Fruit fly (Drosophila melanogaster) whole organism, embryonic: Measurements from ENCODE around the gene CG33203.

Experiments used
- Aef1 ChIP-seq: fragments of 200-800 bp; sonication (Bioruptor generic); IDR thresholded peaks from 3 replicates; pipeline ENCODE4 v1.3.6; 2022; ENCODE audit warnings: missing biosample characterization, missing genetic modification characterization
- Antp ChIP-seq: fragments of 200-800 bp; sonication (Bioruptor generic); optimal IDR thresholded peaks from 3 replicates; lab custom pipeline; 2016; ENCODE audit warnings: missing biosample characterization, missing genetic modification characterization
- Bteb2 ChIP-seq: fragments of 200-800 bp; sonication (Bioruptor generic); optimal IDR thresholded peaks from 2 replicates; lab custom pipeline; 2016; ENCODE audit warnings: missing biosample characterization, missing genetic modification characterization
- CG10565 ChIP-seq: fragments of 200-800 bp; sonication (Bioruptor generic); optimal IDR thresholded peaks from 3 replicates; lab custom pipeline; 2016; ENCODE audit warnings: missing biosample characterization, mild to moderate bottlenecking, missing genetic modification characterization
- CG12071 ChIP-seq: fragments of 200-800 bp; sonication (Bioruptor generic); optimal IDR thresholded peaks from 3 replicates; lab custom pipeline; 2018; ENCODE audit warnings: missing biosample characterization, mild to moderate bottlenecking, missing genetic modification characterization
- CG12391 ChIP-seq: fragments of 200-800 bp; sonication (Bioruptor generic); optimal IDR thresholded peaks from 3 replicates; lab custom pipeline; 2018; ENCODE audit warnings: missing biosample characterization, mild to moderate bottlenecking, missing genetic modification characterization, moderate library complexity
- CG13624 ChIP-seq: fragments of 200-800 bp; sonication (Bioruptor generic); optimal IDR thresholded peaks from 2 replicates; lab custom pipeline; 2016; ENCODE audit warnings: missing biosample characterization, missing genetic modification characterization
- CG14050 ChIP-seq: fragments of 200-800 bp; sonication (Bioruptor generic); IDR thresholded peaks from 3 replicates; pipeline ENCODE4 v1.3.6; 2022; ENCODE audit warnings: missing biosample characterization, missing genetic modification characterization
- CG16779 ChIP-seq: fragments of 200-800 bp; sonication (Bioruptor generic); IDR thresholded peaks from 2 replicates; pipeline ENCODE4 v1.3.6; 2022; ENCODE audit warnings: missing biosample characterization, missing genetic modification characterization
- CG17802 ChIP-seq: fragments of 200-800 bp; sonication (Bioruptor generic); optimal IDR thresholded peaks from 2 replicates; lab custom pipeline; 2018; ENCODE audit warnings: missing biosample characterization, mild to moderate bottlenecking, missing genetic modification characterization, moderate library complexity
- CG17912 ChIP-seq: fragments of 200-800 bp; sonication (Bioruptor generic); optimal IDR thresholded peaks from 2 replicates; lab custom pipeline; 2018; ENCODE audit warnings: missing biosample characterization, mild to moderate bottlenecking, missing genetic modification characterization
- CG18599 ChIP-seq: fragments of 200-800 bp; sonication (Bioruptor generic); optimal IDR thresholded peaks from 3 replicates; lab custom pipeline; 2017; ENCODE audit warnings: missing biosample characterization, missing genetic modification characterization, mild to moderate bottlenecking, moderate library complexity, missing genetic modification reagents
- CG2120 ChIP-seq: fragments of 200-800 bp; sonication (Bioruptor generic); optimal IDR thresholded peaks from 3 replicates; lab custom pipeline; 2016; ENCODE audit warnings: missing biosample characterization, missing genetic modification characterization
- CG2129 ChIP-seq: fragments of 200-800 bp; sonication (Bioruptor generic); IDR thresholded peaks from 2 replicates; pipeline ENCODE4 v1.3.6; 2022; ENCODE audit warnings: missing biosample characterization, missing genetic modification characterization; ENCODE audit not compliant: partially characterized antibody
- CG2202 ChIP-seq: fragments of 200-800 bp; sonication (Bioruptor generic); optimal IDR thresholded peaks from 2 replicates; lab custom pipeline; 2018; ENCODE audit warnings: missing biosample characterization, mild to moderate bottlenecking, missing genetic modification characterization
- CG3726 ChIP-seq: fragments of 200-800 bp; sonication (Bioruptor generic); IDR thresholded peaks from 3 replicates; pipeline ENCODE4, ENCODE4 v1.3.6; 2022; ENCODE audit warnings: missing biosample characterization, missing genetic modification characterization
- CG4360 ChIP-seq: fragments of 200-800 bp; sonication (Bioruptor generic); IDR thresholded peaks from 2 replicates; pipeline ENCODE4 v1.3.6; 2022; ENCODE audit warnings: missing biosample characterization, missing genetic modification characterization
- CG43689 ChIP-seq: fragments of 200-800 bp; sonication (Bioruptor generic); IDR thresholded peaks from 2 replicates; pipeline ENCODE4 v1.3.6; 2022; ENCODE audit warnings: missing biosample characterization, missing genetic modification characterization
- CG4404 ChIP-seq: fragments of 200-800 bp; sonication (Bioruptor generic); IDR thresholded peaks from 2 replicates; pipeline ENCODE4 v1.3.6; 2022; ENCODE audit warnings: missing biosample characterization, missing genetic modification characterization
- CG7786 ChIP-seq: fragments of 200-800 bp; sonication (Bioruptor generic); optimal IDR thresholded peaks from 2 replicates; lab custom pipeline; 2016; ENCODE audit warnings: missing biosample characterization, missing genetic modification characterization
- CG9727 ChIP-seq: fragments of 200-800 bp; sonication (Bioruptor generic); optimal IDR thresholded peaks from 3 replicates; lab custom pipeline; 2017; ENCODE audit warnings: missing biosample characterization, mild to moderate bottlenecking, missing genetic modification characterization
- Dek ChIP-seq: fragments of 200-800 bp; sonication (Bioruptor generic); optimal IDR thresholded peaks from 3 replicates; lab custom pipeline; 2019; ENCODE audit warnings: missing biosample characterization, mild to moderate bottlenecking, missing genetic modification characterization, moderate library complexity
- Dip3 ChIP-seq: fragments of 200-800 bp; sonication (Bioruptor generic); optimal IDR thresholded peaks from 3 replicates; lab custom pipeline; 2016; ENCODE audit warnings: missing biosample characterization, missing genetic modification characterization
- E2f1 ChIP-seq: fragments of 200-800 bp; sonication (Bioruptor generic); IDR thresholded peaks from 2 replicates; pipeline ENCODE4 v1.3.6; 2022; ENCODE audit warnings: missing biosample characterization, missing genetic modification characterization
- E2f2 ChIP-seq: fragments of 200-800 bp; sonication (Bioruptor generic); IDR thresholded peaks from 2 replicates; pipeline ENCODE4 v1.3.6; 2022; ENCODE audit warnings: missing biosample characterization, missing genetic modification characterization
- Hr78 ChIP-seq, 2 experiments: fragments of 200-800 bp in 1 of 2; fragments of >200 bp in 1 of 2; sonication (Bioruptor generic) in 1 of 2; optimal IDR thresholded peaks; 2 replicates each; lab custom pipeline; 2017 to 2019; ENCODE audit warnings: missing biosample characterization in 2 of 2, missing genetic modification characterization in 2 of 2, mild to moderate bottlenecking in 1 of 2, moderate library complexity in 1 of 2
- Med ChIP-seq: fragments of 200-800 bp; sonication (Bioruptor generic); peaks from one replicate; lab custom pipeline; 2016; ENCODE audit warnings: missing biosample characterization, missing genetic modification characterization, mild to moderate bottlenecking, inconsistent platforms, moderate library complexity
- NK7.1 ChIP-seq: fragments of 200-800 bp; sonication (Bioruptor generic); optimal IDR thresholded peaks from 3 replicates; lab custom pipeline; 2016; ENCODE audit warnings: missing biosample characterization, missing genetic modification characterization
- Neu2 ChIP-seq: fragments of 200-800 bp; sonication (Bioruptor generic); optimal IDR thresholded peaks from 3 replicates; lab custom pipeline; 2016; ENCODE audit warnings: missing biosample characterization, missing genetic modification characterization, borderline replicate concordance
- Optix ChIP-seq: fragments of 200-800 bp; sonication (Bioruptor generic); IDR thresholded peaks from 3 replicates; pipeline ENCODE4 v1.3.6; 2022; ENCODE audit warnings: missing biosample characterization, missing genetic modification characterization
- Sin3A ChIP-seq: fragments of >200 bp; optimal IDR thresholded peaks from 2 replicates; lab custom pipeline; 2018
- Xbp1 ChIP-seq: fragments of 200-800 bp; sonication (Bioruptor generic); optimal IDR thresholded peaks from 3 replicates; lab custom pipeline; 2016; ENCODE audit warnings: missing biosample characterization, mild to moderate bottlenecking, missing genetic modification characterization
- Xrp1 ChIP-seq: fragments of 200-800 bp; sonication (Bioruptor generic); IDR thresholded peaks from 2 replicates; pipeline ENCODE4 v1.3.6; 2022; ENCODE audit warnings: missing biosample characterization, missing genetic modification characterization
- ase ChIP-seq: fragments of 200-800 bp; sonication (Bioruptor generic); IDR thresholded peaks from 3 replicates; pipeline ENCODE4 v1.3.6; 2022; ENCODE audit warnings: missing biosample characterization, missing genetic modification characterization
- chm ChIP-seq: fragments of 200-800 bp; sonication (Bioruptor generic); IDR thresholded peaks from 2 replicates; pipeline ENCODE4 v1.3.6; 2022; ENCODE audit warnings: missing biosample characterization, missing genetic modification characterization
- corto ChIP-seq: fragments of 200-800 bp; sonication (Bioruptor generic); optimal IDR thresholded peaks from 2 replicates; lab custom pipeline; 2016; ENCODE audit warnings: missing biosample characterization, mild to moderate bottlenecking, missing genetic modification characterization, moderate library complexity
- dan ChIP-seq: fragments of 200-800 bp; sonication (Bioruptor generic); IDR thresholded peaks from 2 replicates; pipeline ENCODE4 v1.3.6; 2022; ENCODE audit warnings: missing biosample characterization, missing genetic modification characterization
- danr ChIP-seq: fragments of 200-800 bp; sonication (Bioruptor generic); IDR thresholded peaks from 2 replicates; pipeline ENCODE4 v1.3.6; 2022; ENCODE audit warnings: missing biosample characterization, missing genetic modification characterization
- en ChIP-seq: fragments of 200-800 bp; sonication (Bioruptor generic); optimal IDR thresholded peaks from 2 replicates; lab custom pipeline; 2016; ENCODE audit warnings: missing biosample characterization, missing genetic modification characterization
- gce ChIP-seq: fragments of 200-800 bp; sonication (Bioruptor generic); IDR thresholded peaks from 3 replicates; pipeline ENCODE4 v1.3.6; 2022; ENCODE audit warnings: missing biosample characterization, missing genetic modification characterization
- hb ChIP-seq: fragments of 200-800 bp; sonication (Bioruptor generic); IDR thresholded peaks from 3 replicates; pipeline ENCODE4 v1.3.6; 2022; ENCODE audit warnings: missing biosample characterization, missing genetic modification characterization; ENCODE audit not compliant: partially characterized antibody
- jing ChIP-seq: fragments of 200-800 bp; sonication (Bioruptor generic); optimal IDR thresholded peaks from 2 replicates; lab custom pipeline; 2018; ENCODE audit warnings: missing biosample characterization, mild to moderate bottlenecking, missing genetic modification characterization
- ken ChIP-seq: fragments of 200-800 bp; sonication (Bioruptor generic); IDR thresholded peaks from 3 replicates; pipeline ENCODE4 v1.3.6; 2022; ENCODE audit warnings: missing biosample characterization, missing genetic modification characterization
- lov ChIP-seq, 2 experiments: fragments of 200-800 bp in 1 of 2; fragments of >200 bp in 1 of 2; sonication (Bioruptor generic) in 1 of 2; IDR thresholded peaks in 1 of 2; optimal IDR thresholded peaks in 1 of 2; 2 replicates in 1 of 2; 3 replicates in 1 of 2; pipeline versions ENCODE4 v1.3.6 to Lab custom; 2017 to 2022; ENCODE audit warnings: missing biosample characterization in 1 of 2, missing genetic modification characterization in 1 of 2
- slp2 ChIP-seq: fragments of 200-800 bp; sonication (Bioruptor generic); optimal IDR thresholded peaks from 2 replicates; lab custom pipeline; 2016; ENCODE audit warnings: missing biosample characterization, missing genetic modification characterization
- tap ChIP-seq: fragments of 200-800 bp; optimal IDR thresholded peaks from 3 replicates; lab custom pipeline; 2019; ENCODE audit warnings: missing biosample characterization, mild to moderate bottlenecking, missing genetic modification characterization, moderate library complexity
- tll ChIP-seq, 2 experiments: fragments of 200-800 bp in 1 of 2; fragments of >200 bp in 1 of 2; sonication (Bioruptor generic) in 1 of 2; optimal IDR thresholded peaks; 2 replicates each; lab custom pipeline; 2017 to 2019; ENCODE audit warnings: missing biosample characterization in 2 of 2, missing genetic modification characterization in 2 of 2, mild to moderate bottlenecking in 1 of 2, moderate library complexity in 1 of 2
- vfl ChIP-seq: fragments of 200-800 bp; sonication (Bioruptor generic); optimal IDR thresholded peaks from 2 replicates; lab custom pipeline; 2016; ENCODE audit warnings: missing biosample characterization, missing genetic modification characterization
- vvl ChIP-seq: fragments of 200-800 bp; sonication (Bioruptor generic); IDR thresholded peaks from 2 replicates; pipeline ENCODE4 v1.3.6; 2022; ENCODE audit warnings: missing biosample characterization, missing genetic modification characterization
- zen ChIP-seq: fragments of 200-800 bp; sonication (Bioruptor generic); optimal IDR thresholded peaks from 3 replicates; lab custom pipeline; 2018; ENCODE audit warnings: missing biosample characterization, mild to moderate bottlenecking, missing genetic modification characterization, moderate library complexity

The CG33203 gene

DNA sequence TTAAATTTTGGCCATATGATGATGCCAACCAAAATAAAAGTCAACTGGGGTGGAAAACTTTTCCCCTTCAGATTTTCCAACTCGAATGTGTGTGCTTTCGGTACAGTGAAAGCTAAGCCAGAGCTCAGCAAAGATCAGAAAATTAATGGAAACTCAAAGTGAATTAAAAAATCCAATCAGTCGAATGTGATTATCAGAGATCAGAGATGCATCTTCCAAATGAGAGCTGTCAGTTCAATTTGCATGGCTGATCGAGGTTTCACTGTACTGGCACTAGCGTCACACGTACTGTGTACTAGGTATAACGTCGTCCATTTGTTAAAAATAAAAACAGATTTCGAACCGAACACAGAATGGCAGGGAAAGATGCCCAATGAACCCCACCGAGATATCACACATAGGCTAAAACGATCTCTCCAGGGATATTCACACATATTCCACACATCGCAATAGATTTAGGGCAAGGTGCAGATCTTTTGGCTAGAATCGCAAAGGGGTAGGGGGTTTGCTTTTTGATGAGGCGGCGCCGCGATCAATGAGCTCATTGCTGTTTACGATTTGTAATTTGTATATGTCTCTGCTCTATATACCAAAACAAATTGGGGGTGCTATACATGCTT, 17.4 kb upstream of the CG33203 start (continued):
- no peak for TF ChIP-seq CG17912 (GFP tag; lab: Kevin White, UChicago)
- TF ChIP-seq Dek (tag; lab: Kevin White, UChicago): peak; percentile 68
- TF ChIP-seq CG13624 (GFP tag; lab: Kevin White, UChicago): peak; percentile 88
- TF ChIP-seq Xbp1 (GFP tag; lab: Kevin White, UChicago): peak; percentile 84
- TF ChIP-seq en: peak; percentile 26
- TF ChIP-seq corto (GFP tag; lab: Kevin White, UChicago): no peak
- peak; percentile 77 for TF ChIP-seq CG16779 (GFP tag; lab: Robert Waterston, UW)
- TF ChIP-seq CG2120: peak; percentile 88
- TF ChIP-seq Hr78 (GFP tag; optimal IDR thresholded peaks at IDR 0.05; lab: Kevin White, UChicago): no peak
- no peak for TF ChIP-seq lov (optimal IDR thresholded peaks at IDR 0.05; lab: Kevin White, UChicago)
- no peak; the same call in 2 of the 3 replicates for TF ChIP-seq lov (GFP tag; IDR thresholded peaks at IDR 0.05; lab: Robert Waterston, UW)
- TF ChIP-seq CG18599: peak; percentile 54
- peak; percentile 63; the same call in 1 of the 3 replicates for TF ChIP-seq ase (GFP tag; lab: Robert Waterston, UW)
- TF ChIP-seq jing (GFP tag; lab: Kevin White, UChicago): peak; percentile 62
- peak; percentile 85 for TF ChIP-seq vvl (GFP tag; lab: Robert Waterston, UW)
- TF ChIP-seq tll (GFP tag; optimal IDR thresholded peaks at IDR 0.05; lab: Kevin White, UChicago): no peak
- no peak for TF ChIP-seq CG4360 (GFP tag; lab: Robert Waterston, UW)
- TF ChIP-seq CG4404: peak; percentile 60
- no peak for TF ChIP-seq Neu2 (GFP tag; lab: Kevin White, UChicago)
- TF ChIP-seq slp2 (GFP tag; lab: Kevin White, UChicago): peak; percentile 48
- peak; percentile 79 for TF ChIP-seq CG7786 (GFP tag; lab: Kevin White, UChicago)
- TF ChIP-seq Aef1 (GFP tag; lab: Robert Waterston, UW): peak; percentile 86
- TF ChIP-seq Sin3A (lab: Kevin White, UChicago): no peak
- no peak for TF ChIP-seq hb
- TF ChIP-seq Xrp1 (GFP tag; lab: Robert Waterston, UW): peak; percentile 68
- peak; percentile 78 for TF ChIP-seq ken
- TF ChIP-seq Med (GFP tag; lab: Kevin White, UChicago): peak; percentile 98
- TF ChIP-seq tap (tag; lab: Kevin White, UChicago): peak; percentile 57
- TF ChIP-seq CG9727: peak; percentile 47
- peak; percentile 60 for TF ChIP-seq E2f2
- peak; percentile 87 for TF ChIP-seq Antp (GFP tag; lab: Kevin White, UChicago)
- peak; percentile 81 for TF ChIP-seq Bteb2 (GFP tag; lab: Kevin White, UChicago)
- TF ChIP-seq dan: no peak
- peak; percentile 62 for TF ChIP-seq CG43689 (GFP tag; lab: Robert Waterston, UW)
- TF ChIP-seq CG14050 (GFP tag; lab: Robert Waterston, UW): peak; percentile 58
- TF ChIP-seq CG12071: peak; percentile 60
- TF ChIP-seq vfl (GFP tag; lab: Kevin White, UChicago): peak; percentile 59
- peak; percentile 81 for TF ChIP-seq E2f1 (GFP tag; lab: Robert Waterston, UW)
- peak; percentile 55 for TF ChIP-seq danr (GFP tag; lab: Robert Waterston, UW)
- TF ChIP-seq CG17802 (tag; lab: Kevin White, UChicago): no peak
- no peak for TF ChIP-seq CG3726 (GFP tag; lab: Robert Waterston, UW)
- no peak for TF ChIP-seq zen
- TF ChIP-seq gce (GFP tag; lab: Robert Waterston, UW): peak; percentile 65; the same call in 1 of the 3 replicates
- TF ChIP-seq CG10565 (GFP tag; lab: Kevin White, UChicago): no peak
- TF ChIP-seq NK7.1: peak; percentile 55
- TF ChIP-seq CG2129: no peak
- TF ChIP-seq CG12391 (tag; lab: Kevin White, UChicago): peak; percentile 68
- TF ChIP-seq Dip3 (GFP tag; lab: Kevin White, UChicago): peak; percentile 82
- TF ChIP-seq CG2202 (tag; lab: Kevin White, UChicago): peak; percentile 21
- TF ChIP-seq chm (GFP tag; lab: Robert Waterston, UW): peak; percentile 65; the same call in 1 of the 2 replicates
- TF ChIP-seq Optix (GFP tag; lab: Robert Waterston, UW): peak; percentile 66; the same call in 2 of the 3 replicates
